2 fruit fly cellular contexts compared by ENCODE assay signal in genomic region chr3L:16941319-16941718, dm6.
TF ChIP-seq lines count a peak whose summit lies in the region.

No protein-coding gene starts in this region.

TF ChIP-seq in whole organism, embryonic, 481 proteins besides CTCF, POLR2A, EP300 and RAD21 (continued from another document):
- no peak for TF ChIP-seq croc (GFP tag; conservative IDR thresholded peaks at IDR 0.05; lab: Robert Waterston, UW)
- peak; percentile 21 for TF ChIP-seq CG9727 (GFP tag; optimal IDR thresholded peaks at IDR 0.05; lab: Kevin White, UChicago)
- peak; percentile 79 for TF ChIP-seq Med (GFP tag; lab: Kevin White, UChicago)
- 0 out of 3 replicates have a peak, but pooled peaks have one; percentile 23 for TF ChIP-seq CG17361 (GFP tag; IDR thresholded peaks at IDR 0.05; lab: Robert Waterston, UW)
- TF ChIP-seq CG14014 (GFP tag; IDR thresholded peaks at IDR 0.05; lab: Robert Waterston, UW) = no peak
- TF ChIP-seq CG33557 (GFP tag; optimal IDR thresholded peaks at IDR 0.05; lab: Kevin White, UChicago) = peak; percentile 21
- TF ChIP-seq CG2678 (tag; optimal IDR thresholded peaks at IDR 0.05; lab: Kevin White, UChicago) = peak; percentile 50
- TF ChIP-seq Oli (tag; optimal IDR thresholded peaks at IDR 0.05; lab: Kevin White, UChicago) = peak; percentile 46
- TF ChIP-seq org-1 (GFP tag; optimal IDR thresholded peaks at IDR 0.05; lab: Kevin White, UChicago) = peak; percentile 15
- peak; percentile 29 for TF ChIP-seq CG18262 (tag; optimal IDR thresholded peaks at IDR 0.05; lab: Kevin White, UChicago)
- peak; percentile 9 for TF ChIP-seq CG8359 (GFP tag; optimal IDR thresholded peaks at IDR 0.05; lab: Kevin White, UChicago; ENCODE audit: borderline replicate concordance)
- TF ChIP-seq CG6254 (GFP tag; optimal IDR thresholded peaks at IDR 0.05; lab: Kevin White, UChicago) = no peak
- TF ChIP-seq fd64A (GFP tag; optimal IDR thresholded peaks at IDR 0.05; lab: Kevin White, UChicago) = no peak
- peak in 1 of 2 experiments; percentile 48 for TF ChIP-seq bsh (GFP tag; optimal IDR thresholded peaks at IDR 0.05; lab: Kevin White, UChicago)
- no peak for TF ChIP-seq lbe (GFP tag; optimal IDR thresholded peaks at IDR 0.05; lab: Kevin White, UChicago)
- TF ChIP-seq Optix (GFP tag; IDR thresholded peaks at IDR 0.05; lab: Robert Waterston, UW) = 0 out of 3 replicates have a peak, but pooled peaks have one; percentile 8
- TF ChIP-seq CG12391 (tag; optimal IDR thresholded peaks at IDR 0.05; lab: Kevin White, UChicago) = peak; percentile 21
- 0 out of 2 replicates have a peak, but pooled peaks have one; percentile 20 for TF ChIP-seq wor (GFP tag; IDR thresholded peaks at IDR 0.05; lab: Robert Waterston, UW)
- no peak for TF ChIP-seq CG3995 (GFP tag; optimal IDR thresholded peaks at IDR 0.05; lab: Kevin White, UChicago)
- peak; percentile 30 for TF ChIP-seq CG15269 (tag; optimal IDR thresholded peaks at IDR 0.05; lab: Kevin White, UChicago)
- TF ChIP-seq CG17385 (GFP tag; optimal IDR thresholded peaks at IDR 0.05; lab: Kevin White, UChicago) = peak; percentile 6
- TF ChIP-seq mirr (GFP tag; optimal IDR thresholded peaks at IDR 0.05; lab: Kevin White, UChicago) = no peak
- peak; percentile 28 for TF ChIP-seq dmrt99B (tag; optimal IDR thresholded peaks at IDR 0.05; lab: Kevin White, UChicago)
- TF ChIP-seq CG9932 (GFP tag; IDR thresholded peaks at IDR 0.05; lab: Robert Waterston, UW) = peak; percentile 38
- no peak for TF ChIP-seq CG11504 (tag; optimal IDR thresholded peaks at IDR 0.05; lab: Kevin White, UChicago)
- TF ChIP-seq CG10979 (tag; optimal IDR thresholded peaks at IDR 0.05; lab: Kevin White, UChicago) = peak; percentile 37
- peak; percentile 13 for TF ChIP-seq CG2120 (GFP tag; optimal IDR thresholded peaks at IDR 0.05; lab: Kevin White, UChicago)
- peak; percentile 60 for TF ChIP-seq gem (tag; optimal IDR thresholded peaks at IDR 0.05; lab: Kevin White, UChicago)
- TF ChIP-seq jumu (GFP tag; optimal IDR thresholded peaks at IDR 0.05; lab: Kevin White, UChicago) = no peak
- 0 out of 3 replicates have a peak, but pooled peaks have one; percentile 34 for TF ChIP-seq dysf (GFP tag; IDR thresholded peaks at IDR 0.05; lab: Robert Waterston, UW)
- peak; percentile 10; the same call in 1 of the 2 replicates for TF ChIP-seq CG6689 (GFP tag; IDR thresholded peaks at IDR 0.05; lab: Robert Waterston, UW)
- TF ChIP-seq CG13775 (GFP tag; optimal IDR thresholded peaks at IDR 0.05; lab: Kevin White, UChicago) = peak; percentile 7
- peak; percentile 40 for TF ChIP-seq unpg (GFP tag; optimal IDR thresholded peaks at IDR 0.05; lab: Kevin White, UChicago)
- TF ChIP-seq CG31441 (GFP tag; IDR thresholded peaks at IDR 0.05; lab: Robert Waterston, UW) = 0 out of 2 replicates have a peak, but pooled peaks have one; percentile 10
- TF ChIP-seq CG17612 (GFP tag; IDR thresholded peaks at IDR 0.05; lab: Robert Waterston, UW) = no peak
- TF ChIP-seq Xbp1 (GFP tag; optimal IDR thresholded peaks at IDR 0.05; lab: Kevin White, UChicago) = peak; percentile 18
- TF ChIP-seq ewg (GFP tag; optimal IDR thresholded peaks at IDR 0.05; lab: Kevin White, UChicago) = peak; percentile 4
- TF ChIP-seq row (GFP tag; IDR thresholded peaks at IDR 0.05; lab: Robert Waterston, UW) = peak; percentile 60
- TF ChIP-seq sug (tag; optimal IDR thresholded peaks at IDR 0.05; lab: Kevin White, UChicago) = no peak
- 0 out of 2 replicates have a peak, but pooled peaks have one; percentile 26 for TF ChIP-seq CG10366 (GFP tag; IDR thresholded peaks at IDR 0.05; lab: Robert Waterston, UW)
- TF ChIP-seq caup (GFP tag; optimal IDR thresholded peaks at IDR 0.05; lab: Kevin White, UChicago; ENCODE audit: severe bottlenecking) = no peak
- TF ChIP-seq CG13424 (tag; optimal IDR thresholded peaks at IDR 0.05; lab: Kevin White, UChicago) = peak; percentile 37
- peak; percentile 39 for TF ChIP-seq CG1233 (GFP tag; optimal IDR thresholded peaks at IDR 0.05; lab: Kevin White, UChicago)
- no peak for TF ChIP-seq CG11085 (GFP tag; IDR thresholded peaks at IDR 0.05; lab: Robert Waterston, UW)
- no peak for TF ChIP-seq CG3847 (GFP tag; IDR thresholded peaks at IDR 0.05; lab: Robert Waterston, UW)
- TF ChIP-seq Eip74EF (GFP tag; optimal IDR thresholded peaks at IDR 0.05; lab: Kevin White, UChicago) = peak in 1 of 2 experiments; percentile 27
- peak in 1 of 2 experiments; percentile 36 for TF ChIP-seq Pdp1 (GFP tag; optimal IDR thresholded peaks at IDR 0.05; lab: Kevin White, UChicago)
- TF ChIP-seq CG13894 (tag; optimal IDR thresholded peaks at IDR 0.05; lab: Kevin White, UChicago) = no peak
- peak; percentile 23 for TF ChIP-seq Ssrp (tag; optimal IDR thresholded peaks at IDR 0.05; lab: Kevin White, UChicago)
- TF ChIP-seq Atf6 (GFP tag; IDR thresholded peaks at IDR 0.05; lab: Robert Waterston, UW) = 0 out of 2 replicates have a peak, but pooled peaks have one; percentile 23
- peak in 1 of 2 experiments; percentile 54 for TF ChIP-seq Hr78 (GFP tag; optimal IDR thresholded peaks at IDR 0.05; lab: Kevin White, UChicago)
- TF ChIP-seq CG7839 (tag; optimal IDR thresholded peaks at IDR 0.05; lab: Kevin White, UChicago) = peak; percentile 42
- peak; percentile 43 for TF ChIP-seq dmrt11E (tag; optimal IDR thresholded peaks at IDR 0.05; lab: Kevin White, UChicago)
- peak; percentile 36 for TF ChIP-seq CG30403 (GFP tag; optimal IDR thresholded peaks at IDR 0.05; lab: Kevin White, UChicago)
- TF ChIP-seq Sox102F (GFP tag; optimal IDR thresholded peaks at IDR 0.05; lab: Kevin White, UChicago) = peak; percentile 3
- peak; percentile 31 for TF ChIP-seq sens (GFP tag; lab: Kevin White, UChicago)
- no peak for TF ChIP-seq H2.0 (GFP tag; IDR thresholded peaks at IDR 0.05; lab: Robert Waterston, UW)
- TF ChIP-seq esg (GFP tag; conservative IDR thresholded peaks at IDR 0.05; lab: Robert Waterston, UW) = peak; percentile 21; the same call in 1 of the 2 replicates
- peak; percentile 91 for TF ChIP-seq Ets65A (GFP tag; lab: Kevin White, UChicago)
- peak in 1 of 3 experiments; percentile 37 for TF ChIP-seq lola (GFP tag; optimal IDR thresholded peaks at IDR 0.05; lab: Kevin White, UChicago)
TF ChIP-seq in whole organism, embryonic: peak in this region for 59.

TF ChIP-seq in whole organism, prepupa, 60 proteins besides CTCF, POLR2A, EP300 and RAD21 (continued from another document):
- TF ChIP-seq Eip78C (GFP tag; lab: Kevin White, UChicago) (peak; percentile 86), CG7368 (GFP tag; optimal IDR thresholded peaks at IDR 0.05; lab: Kevin White, UChicago) (no peak), CG8319 (GFP tag; optimal IDR thresholded peaks at IDR 0.05; lab: Kevin White, UChicago) (no peak), CG16779 (tag; optimal IDR thresholded peaks at IDR 0.05; lab: Kevin White, UChicago) (no peak), vri (GFP tag; optimal IDR thresholded peaks at IDR 0.05; lab: Kevin White, UChicago) (no peak), fkh (GFP tag; optimal IDR thresholded peaks at IDR 0.05; lab: Kevin White, UChicago) (no peak), dsx (GFP tag; optimal IDR thresholded peaks at IDR 0.05; lab: Kevin White, UChicago; ENCODE audit: poor library complexity, severe bottlenecking) (peak; percentile 0), CG10669 (GFP tag; optimal IDR thresholded peaks at IDR 0.05; lab: Kevin White, UChicago) (no peak), Sox14 (GFP tag; optimal IDR thresholded peaks at IDR 0.05; lab: Kevin White, UChicago) (peak; percentile 44), Hr39 (GFP tag; optimal IDR thresholded peaks at IDR 0.05; lab: Kevin White, UChicago) (peak; percentile 33), CG34406 (GFP tag; optimal IDR thresholded peaks at IDR 0.05; lab: Kevin White, UChicago) (peak; percentile 21), Lpt (GFP tag; optimal IDR thresholded peaks at IDR 0.05; lab: Kevin White, UChicago) (no peak), CG4318 (GFP tag; optimal IDR thresholded peaks at IDR 0.05; lab: Kevin White, UChicago) (peak; percentile 9), Smox (GFP tag; optimal IDR thresholded peaks at IDR 0.05; lab: Kevin White, UChicago) (peak; percentile 14), CG6276 (GFP tag; optimal IDR thresholded peaks at IDR 0.05; lab: Kevin White, UChicago) (peak; percentile 6), cyc (GFP tag; optimal IDR thresholded peaks at IDR 0.05; lab: Kevin White, UChicago) (no peak), CG9139 (GFP tag; optimal IDR thresholded peaks at IDR 0.05; lab: Kevin White, UChicago) (peak; percentile 17), fd59A (GFP tag; optimal IDR thresholded peaks at IDR 0.05; lab: Kevin White, UChicago) (peak; percentile 49), net (GFP tag; optimal IDR thresholded peaks at IDR 0.05; lab: Kevin White, UChicago) (peak; percentile 23), CG3919 (GFP tag; optimal IDR thresholded peaks at IDR 0.05; lab: Kevin White, UChicago) (no peak), CG6854 (GFP tag; optimal IDR thresholded peaks at IDR 0.05; lab: Kevin White, UChicago) (no peak), svp (GFP tag; lab: Kevin White, UChicago) (peak; percentile 85), CG11762 (GFP tag; optimal IDR thresholded peaks at IDR 0.05; lab: Kevin White, UChicago; ENCODE audit: insufficient read depth) (no peak), CG8119 (GFP tag; IDR thresholded peaks at IDR 0.05; lab: Robert Waterston, UW) (peak; percentile 45; the same call in 2 of the 3 replicates), Sox102F (GFP tag; optimal IDR thresholded peaks at IDR 0.05; lab: Kevin White, UChicago) (peak; percentile 19), CG11902 (GFP tag; optimal IDR thresholded peaks at IDR 0.05; lab: Kevin White, UChicago) (no peak), Eip75B (GFP tag; optimal IDR thresholded peaks at IDR 0.05; lab: Kevin White, UChicago) (peak; percentile 54), topi (GFP tag; optimal IDR thresholded peaks at IDR 0.05; lab: Kevin White, UChicago) (no peak), CG32006 (GFP tag; optimal IDR thresholded peaks at IDR 0.05; lab: Kevin White, UChicago) (peak; percentile 64), eg (GFP tag; IDR thresholded peaks at IDR 0.05; lab: Robert Waterston, UW) (no peak), Eip93F (GFP tag; optimal IDR thresholded peaks at IDR 0.05; lab: Kevin White, UChicago) (no peak), CG15336 (GFP tag; IDR thresholded peaks at IDR 0.05; lab: Robert Waterston, UW) (peak; percentile 42), Sox15 (GFP tag; optimal IDR thresholded peaks at IDR 0.05; lab: Kevin White, UChicago) (no peak), Hr4 (GFP tag; optimal IDR thresholded peaks at IDR 0.05; lab: Kevin White, UChicago) (peak; percentile 5), Ets21C (GFP tag; optimal IDR thresholded peaks at IDR 0.05; lab: Kevin White, UChicago) (no peak), CG6808 (GFP tag; optimal IDR thresholded peaks at IDR 0.05; lab: Kevin White, UChicago) (peak; percentile 52)
